Fruit fly (Drosophila melanogaster) whole organism, embryonic: Measurements from ENCODE around the gene CG43439.

ENCODE experiments used
- CG17829 ChIP-seq: fragments of 200-800 bp; optimal IDR thresholded peaks from 2 replicates; lab custom pipeline; 2019; ENCODE audit warnings: missing biosample characterization, mild to moderate bottlenecking, missing genetic modification characterization, moderate library complexity
- CG3847 ChIP-seq: fragments of 200-800 bp; sonication (Bioruptor generic); IDR thresholded peaks from 2 replicates; pipeline ENCODE4 v1.3.6; 2022; ENCODE audit warnings: missing biosample characterization, missing genetic modification characterization
- CTCF ChIP-seq: fragments of 200-800 bp; sonication (Bioruptor generic); optimal IDR thresholded peaks from 2 replicates; lab custom pipeline; 2017; ENCODE audit warnings: missing biosample characterization, mild to moderate bottlenecking, missing genetic modification characterization, moderate library complexity
- Gsc ChIP-seq: fragments of 200-800 bp; sonication (Bioruptor generic); IDR thresholded peaks from 2 replicates; pipeline ENCODE4 v1.3.6; 2022; ENCODE audit warnings: missing biosample characterization, missing genetic modification characterization
- Oaz ChIP-seq: fragments of 200-800 bp; sonication (Bioruptor generic); IDR thresholded peaks from 2 replicates; pipeline ENCODE4 v1.3.6; 2022; ENCODE audit warnings: missing biosample characterization, missing genetic modification characterization
- ara ChIP-seq: fragments of 200-800 bp; sonication (Bioruptor generic); IDR thresholded peaks from 2 replicates; pipeline ENCODE4 v1.3.6; 2022; ENCODE audit warnings: missing biosample characterization, missing genetic modification characterization
- dmrt99B ChIP-seq: fragments of 200-800 bp; sonication (Bioruptor generic); optimal IDR thresholded peaks from 2 replicates; lab custom pipeline; 2018; ENCODE audit warnings: missing biosample characterization, mild to moderate bottlenecking, missing genetic modification characterization, moderate library complexity
- gcm ChIP-seq: fragments of 200-800 bp; sonication (Bioruptor generic); optimal IDR thresholded peaks from 2 replicates; lab custom pipeline; 2019; ENCODE audit warnings: missing biosample characterization, mild to moderate bottlenecking, missing genetic modification characterization, moderate library complexity
- her ChIP-seq: fragments of 200-800 bp; sonication (Bioruptor generic); optimal IDR thresholded peaks from 2 replicates; lab custom pipeline; 2016; ENCODE audit warnings: missing biosample characterization, missing genetic modification characterization
- tap ChIP-seq: fragments of 200-800 bp; optimal IDR thresholded peaks from 3 replicates; lab custom pipeline; 2019; ENCODE audit warnings: missing biosample characterization, mild to moderate bottlenecking, missing genetic modification characterization, moderate library complexity
- ttk ChIP-seq: fragments of 200-800 bp; sonication (Bioruptor generic); IDR thresholded peaks from 2 replicates; pipeline ENCODE4 v2.1.2; 2022; ENCODE audit warnings: missing biosample characterization, missing genetic modification characterization
- zfh2 ChIP-seq: fragments of 200-800 bp; sonication (Bioruptor generic); optimal IDR thresholded peaks from 2 replicates; lab custom pipeline; 2016; ENCODE audit warnings: missing biosample characterization, missing genetic modification characterization

- TF ChIP-seq gcm (GFP tag; lab: Kevin White, UChicago) (no peak), tap (tag; lab: Kevin White, UChicago) (no peak), zfh2 (GFP tag; lab: Kevin White, UChicago) (no peak), CTCF (no peak), ttk (GFP tag; lab: Robert Waterston, UW) (no peak), dmrt99B (tag; lab: Kevin White, UChicago) (no peak), Gsc (GFP tag; lab: Robert Waterston, UW) (no peak), her (GFP tag; lab: Kevin White, UChicago) (no peak), CG17829 (tag; lab: Kevin White, UChicago) (no peak), Oaz (GFP tag; lab: Robert Waterston, UW) (no peak), ara (no peak), CG3847 (GFP tag; lab: Robert Waterston, UW) (no peak)
Observed at dm6 chr3L:6997410-6997809, 13.0 kb upstream of the CG43439 start.
